Worm (Caenorhabditis elegans): ENCODE results near the gene F42C5.5.

The F42C5.5 gene

ce11 chrIV:7294121-7294520 is at the start of gene F42C5.5:
TSS of gene F42C5.5 (minus strand) at chrIV:7294221.
- no peak for TF ChIP-seq nfya-2 (GFP tag; IDR thresholded peaks at IDR 0.05)
- TF ChIP-seq repo-1 (tag; optimal IDR thresholded peaks at IDR 0.05): no peak
- TF ChIP-seq lir-1 (GFP tag; conservative IDR thresholded peaks at IDR 0.05): no peak
- no peak for TF ChIP-seq madf-8 (GFP tag; conservative IDR thresholded peaks at IDR 0.05)
- TF ChIP-seq gei-17 (GFP tag; optimal IDR thresholded peaks at IDR 0.05): no peak
- no peak for TF ChIP-seq bed-2 (GFP tag; IDR thresholded peaks at IDR 0.05)
- TF ChIP-seq B0336.3 (GFP tag; IDR thresholded peaks at IDR 0.05): no peak
- TF ChIP-seq mel-28 (tag; optimal IDR thresholded peaks at IDR 0.05; ENCODE audit: borderline replicate concordance): no peak
- TF ChIP-seq tbp1 (GFP tag; optimal IDR thresholded peaks at IDR 0.05): no peak
- no peak for TF ChIP-seq bed-1 (GFP tag; IDR thresholded peaks at IDR 0.05)

- TF ChIP-seq Y79H2A.3 (GFP tag; conservative IDR thresholded peaks at IDR 0.05) (no peak), akir-1 (GFP tag; optimal IDR thresholded peaks at IDR 0.05) (no peak), C17E4.6 (GFP tag; IDR thresholded peaks at IDR 0.05) (no peak), egl-18 (GFP tag; IDR thresholded peaks at IDR 0.05) (no peak), sdz-38 (tag; optimal IDR thresholded peaks at IDR 0.05) (no peak), let-526 (GFP tag; IDR thresholded peaks at IDR 0.05) (no peak), ztf-28 (GFP tag; IDR thresholded peaks at IDR 0.05) (no peak), tlf-1 (GFP tag; optimal IDR thresholded peaks at IDR 0.05) (no peak), lin-54 (GFP tag; optimal IDR thresholded peaks at IDR 0.05) (no peak), aptf-3 (GFP tag; IDR thresholded peaks at IDR 0.05) (no peak), Y53F4B.3 (GFP tag; IDR thresholded peaks at IDR 0.05) (no peak), nhr-90 (tag; optimal IDR thresholded peaks at IDR 0.05) (no peak), nhr-120 (GFP tag; IDR thresholded peaks at IDR 0.05) (no peak), lag-1 (GFP tag; IDR thresholded peaks at IDR 0.05) (no peak), ztf-26 (tag; optimal IDR thresholded peaks at IDR 0.05) (no peak), C06A6.2 (GFP tag; conservative IDR thresholded peaks at IDR 0.05) (no peak), unc-130 (GFP tag; optimal IDR thresholded peaks at IDR 0.05) (no peak), B0035.1 (tag; optimal IDR thresholded peaks at IDR 0.05) (no peak), snpc-4 (GFP tag; optimal IDR thresholded peaks at IDR 0.05) (no peak), snpc-4 (tag; optimal IDR thresholded peaks at IDR 0.05) (no peak)
Observed at ce11 chrIV:7342144-7342543, 48.1 kb upstream of the F42C5.5 start.

- TF ChIP-seq xnd-1 (tag; optimal IDR thresholded peaks at IDR 0.05): no peak
Observed at ce11 chrIV:7339095-7339494, 45.1 kb upstream of the F42C5.5 start.

- TF ChIP-seq hsf-1 (GFP tag; IDR thresholded peaks at IDR 0.05): 0 out of 2 replicates have a peak, but pooled peaks have one; percentile 21
- no peak for TF ChIP-seq ztf-26 (tag; optimal IDR thresholded peaks at IDR 0.05)
Observed at ce11 chrIV:7338042-7338441, 44.0 kb upstream of the F42C5.5 start.

- no peak for TF ChIP-seq Y53G8AR.9 (GFP tag; conservative IDR thresholded peaks at IDR 0.05)
- no peak for TF ChIP-seq F57C9.4 (tag; optimal IDR thresholded peaks at IDR 0.05)
- TF ChIP-seq ceh-27 (GFP tag; optimal IDR thresholded peaks at IDR 0.05): no peak
- TF ChIP-seq bed-1 (GFP tag; IDR thresholded peaks at IDR 0.05): no peak
- TF ChIP-seq F23B12.7 (tag; optimal IDR thresholded peaks at IDR 0.05; ENCODE audit: insufficient read depth): no peak
- TF ChIP-seq ceh-91 (GFP tag; IDR thresholded peaks at IDR 0.05): no peak
- no peak for TF ChIP-seq dpff-1 (tag; optimal IDR thresholded peaks at IDR 0.05)
- no peak for TF ChIP-seq nhr-179 (tag; optimal IDR thresholded peaks at IDR 0.05)
- no peak for TF ChIP-seq egrh-3 (GFP tag; IDR thresholded peaks at IDR 0.05)
Observed at ce11 chrIV:7332695-7333094, 38.7 kb upstream of the F42C5.5 start, which contains the start of gene ocr-4. TSS of gene ocr-4 (minus strand) at chrIV:7332795.

Data from whole organism, young adult.